Fruit fly (Drosophila melanogaster): ENCODE data around the gene CG46306.

The CG46306 gene

dm6 chrX:16834259-16834658, 1.1 kb downstream of the CG46306 start (continued):
- no peak for TF ChIP-seq CG8388 (GFP tag; optimal IDR thresholded peaks at IDR 0.05)
- no peak for TF ChIP-seq CG2202 (tag; optimal IDR thresholded peaks at IDR 0.05)
- TF ChIP-seq ab (GFP tag; optimal IDR thresholded peaks at IDR 0.05), result no peak
- no peak for TF ChIP-seq HmgD (GFP tag; optimal IDR thresholded peaks at IDR 0.05)
- TF ChIP-seq Kr (GFP tag; optimal IDR thresholded peaks at IDR 0.05), result no peak
- TF ChIP-seq CG18011 (GFP tag; optimal IDR thresholded peaks at IDR 0.05), result no peak
- no peak for TF ChIP-seq vnd (GFP tag; IDR thresholded peaks at IDR 0.05; ENCODE audit: partially characterized antibody)
- no peak for TF ChIP-seq CG4617 (GFP tag; optimal IDR thresholded peaks at IDR 0.05; ENCODE audit: borderline replicate concordance)
- no peak for TF ChIP-seq grn (GFP tag; optimal IDR thresholded peaks at IDR 0.05)
- no peak for TF ChIP-seq Dip2 (GFP tag; IDR thresholded peaks at IDR 0.05)
- no peak for TF ChIP-seq CG11696 (GFP tag; IDR thresholded peaks at IDR 0.05)
- TF ChIP-seq ewg (GFP tag; optimal IDR thresholded peaks at IDR 0.05), result peak; percentile 45
- TF ChIP-seq ken (GFP tag; IDR thresholded peaks at IDR 0.05), result no peak
- no peak for TF ChIP-seq danr (GFP tag; IDR thresholded peaks at IDR 0.05)
- TF ChIP-seq Dll (GFP tag; IDR thresholded peaks at IDR 0.05; ENCODE audit: partially characterized antibody), result no peak
- TF ChIP-seq dimm (GFP tag; IDR thresholded peaks at IDR 0.05), result 0 out of 2 replicates have a peak, but pooled peaks have one; percentile 20
- TF ChIP-seq Side (GFP tag; optimal IDR thresholded peaks at IDR 0.05), result no peak
- no peak for TF ChIP-seq CG4424 (GFP tag; optimal IDR thresholded peaks at IDR 0.05)
- TF ChIP-seq Trl (optimal IDR thresholded peaks at IDR 0.05), result no peak
- peak; percentile 28 for TF ChIP-seq Trl (GFP tag; optimal IDR thresholded peaks at IDR 0.05)
- TF ChIP-seq Awh (GFP tag; IDR thresholded peaks at IDR 0.05), result no peak
- TF ChIP-seq pfk (GFP tag; optimal IDR thresholded peaks at IDR 0.05), result no peak
- no peak for TF ChIP-seq sima (GFP tag; optimal IDR thresholded peaks at IDR 0.05)
- TF ChIP-seq gce (GFP tag; IDR thresholded peaks at IDR 0.05), result no peak
- TF ChIP-seq gro (GFP tag; optimal IDR thresholded peaks at IDR 0.05), result no peak
- TF ChIP-seq CG13123 (GFP tag; optimal IDR thresholded peaks at IDR 0.05), result no peak
- TF ChIP-seq HLHmδ (GFP tag; optimal IDR thresholded peaks at IDR 0.05), result no peak
- no peak for TF ChIP-seq Bgb (GFP tag; IDR thresholded peaks at IDR 0.05; ENCODE audit: partially characterized antibody)
- no peak for TF ChIP-seq Sin3A (optimal IDR thresholded peaks at IDR 0.05)
- no peak for TF ChIP-seq CG15514 (GFP tag; optimal IDR thresholded peaks at IDR 0.05)
- TF ChIP-seq CG11085 (GFP tag; IDR thresholded peaks at IDR 0.05), result no peak
- peak; percentile 34 for TF ChIP-seq az2 (GFP tag; optimal IDR thresholded peaks at IDR 0.05)
- TF ChIP-seq Usf (GFP tag; optimal IDR thresholded peaks at IDR 0.05), result no peak
- no peak for TF ChIP-seq fru (optimal IDR thresholded peaks at IDR 0.05)
- TF ChIP-seq salm (tag; optimal IDR thresholded peaks at IDR 0.05), result peak; percentile 16
- TF ChIP-seq bigmax (GFP tag; optimal IDR thresholded peaks at IDR 0.05), result no peak
- TF ChIP-seq Fer3 (tag; optimal IDR thresholded peaks at IDR 0.05), result peak; percentile 12
- peak; percentile 9 for TF ChIP-seq pum (GFP tag; optimal IDR thresholded peaks at IDR 0.05)
- no peak for TF ChIP-seq zfh2 (GFP tag; optimal IDR thresholded peaks at IDR 0.05)
- peak; percentile 43 for TF ChIP-seq Xbp1 (GFP tag; optimal IDR thresholded peaks at IDR 0.05)
- TF ChIP-seq Poxn (GFP tag; IDR thresholded peaks at IDR 0.05), result no peak
- TF ChIP-seq CG9876 (GFP tag; optimal IDR thresholded peaks at IDR 0.05), result no peak
- no peak for TF ChIP-seq peb (GFP tag; IDR thresholded peaks at IDR 0.05)
- TF ChIP-seq Dbx (GFP tag; IDR thresholded peaks at IDR 0.05), result no peak
- no peak for TF ChIP-seq CG11247 (GFP tag; IDR thresholded peaks at IDR 0.05)
- TF ChIP-seq Abd-B (GFP tag; optimal IDR thresholded peaks at IDR 0.05), result peak; percentile 11
- no peak for TF ChIP-seq CG5180 (GFP tag; optimal IDR thresholded peaks at IDR 0.05)
- no peak for TF ChIP-seq CG6272 (GFP tag; IDR thresholded peaks at IDR 0.05)
- TF ChIP-seq CG7745 (tag; optimal IDR thresholded peaks at IDR 0.05), result no peak
- no peak for TF ChIP-seq Aef1 (GFP tag; IDR thresholded peaks at IDR 0.05)
- peak; percentile 45 for TF ChIP-seq Hmr (GFP tag; optimal IDR thresholded peaks at IDR 0.05)
- peak; percentile 42 for TF ChIP-seq CG18619 (GFP tag; optimal IDR thresholded peaks at IDR 0.05)
- TF ChIP-seq CG1603 (tag; optimal IDR thresholded peaks at IDR 0.05), result no peak

Data from whole organism, embryonic.